Fruit fly (Drosophila melanogaster) whole organism, embryonic: ENCODE data around the gene CG1764.

Source experiments
- Aef1 ChIP-seq: fragments of 200-800 bp; sonication (Bioruptor generic); IDR thresholded peaks from 3 replicates; pipeline ENCODE4 v1.3.6; 2022; ENCODE audit warnings: missing biosample characterization, missing genetic modification characterization
- Awh ChIP-seq: fragments of 200-800 bp; sonication (Bioruptor generic); IDR thresholded peaks from 2 replicates; pipeline ENCODE4, ENCODE4 v1.3.6; 2022; ENCODE audit warnings: missing biosample characterization, missing genetic modification characterization
- B-H2 ChIP-seq: fragments of 200-800 bp; sonication (Bioruptor generic); optimal IDR thresholded peaks from 2 replicates; lab custom pipeline; 2018; ENCODE audit warnings: missing biosample characterization, mild to moderate bottlenecking, missing genetic modification characterization
- CG10267 ChIP-seq: fragments of 200-800 bp; sonication (Bioruptor generic); optimal IDR thresholded peaks from 2 replicates; lab custom pipeline; 2018; ENCODE audit warnings: missing biosample characterization, mild to moderate bottlenecking, missing genetic modification characterization, moderate library complexity
- CG12942 ChIP-seq: fragments of 200-800 bp; sonication (Bioruptor generic); optimal IDR thresholded peaks from 3 replicates; lab custom pipeline; 2016; ENCODE audit warnings: missing biosample characterization, missing genetic modification characterization
- CG13624 ChIP-seq: fragments of 200-800 bp; sonication (Bioruptor generic); optimal IDR thresholded peaks from 2 replicates; lab custom pipeline; 2016; ENCODE audit warnings: missing biosample characterization, missing genetic modification characterization
- CG14014 ChIP-seq: fragments of 200-800 bp; sonication (Bioruptor generic); IDR thresholded peaks from 2 replicates; pipeline ENCODE4 v1.3.6; 2022; ENCODE audit warnings: missing biosample characterization, missing genetic modification characterization
- CG1603 ChIP-seq: fragments of 200-800 bp; sonication (Bioruptor generic); optimal IDR thresholded peaks from 2 replicates; lab custom pipeline; 2019; ENCODE audit warnings: missing biosample characterization, mild to moderate bottlenecking, missing genetic modification characterization, moderate library complexity
- CG17802 ChIP-seq: fragments of 200-800 bp; sonication (Bioruptor generic); optimal IDR thresholded peaks from 2 replicates; lab custom pipeline; 2018; ENCODE audit warnings: missing biosample characterization, mild to moderate bottlenecking, missing genetic modification characterization, moderate library complexity
- CG18476 ChIP-seq: fragments of 200-800 bp; sonication (Bioruptor generic); optimal IDR thresholded peaks from 2 replicates; lab custom pipeline; 2016; ENCODE audit warnings: missing biosample characterization, mild to moderate bottlenecking, missing genetic modification characterization
- CG18599 ChIP-seq: fragments of 200-800 bp; sonication (Bioruptor generic); optimal IDR thresholded peaks from 3 replicates; lab custom pipeline; 2017; ENCODE audit warnings: missing biosample characterization, missing genetic modification characterization, mild to moderate bottlenecking, moderate library complexity, missing genetic modification reagents
- CG30403 ChIP-seq: fragments of 200-800 bp; sonication (Bioruptor generic); optimal IDR thresholded peaks from 3 replicates; lab custom pipeline; 2016; ENCODE audit warnings: missing biosample characterization, missing genetic modification characterization
- CG31365 ChIP-seq: fragments of 200-800 bp; sonication (Bioruptor generic); optimal IDR thresholded peaks from 2 replicates; lab custom pipeline; 2018; ENCODE audit warnings: missing biosample characterization, mild to moderate bottlenecking, missing genetic modification characterization
- CG4404 ChIP-seq: fragments of 200-800 bp; sonication (Bioruptor generic); IDR thresholded peaks from 2 replicates; pipeline ENCODE4 v1.3.6; 2022; ENCODE audit warnings: missing biosample characterization, missing genetic modification characterization
- CG6254 ChIP-seq: fragments of 200-800 bp; sonication (Bioruptor generic); optimal IDR thresholded peaks from 3 replicates; lab custom pipeline; 2017; ENCODE audit warnings: mild to moderate bottlenecking, missing biosample characterization, missing genetic modification reagents, missing genetic modification characterization
- CG6654 ChIP-seq: fragments of 200-800 bp; sonication (Bioruptor generic); optimal IDR thresholded peaks from 2 replicates; lab custom pipeline; 2017; ENCODE audit warnings: missing biosample characterization, mild to moderate bottlenecking, missing genetic modification characterization
- CG7372 ChIP-seq: fragments of 200-800 bp; sonication (Bioruptor generic); IDR thresholded peaks from 2 replicates; pipeline ENCODE4 v1.3.6; 2022; ENCODE audit warnings: missing biosample characterization, missing genetic modification characterization
- CG7786 ChIP-seq: fragments of 200-800 bp; sonication (Bioruptor generic); optimal IDR thresholded peaks from 2 replicates; lab custom pipeline; 2016; ENCODE audit warnings: missing biosample characterization, missing genetic modification characterization
- CG7928 ChIP-seq: fragments of 200-800 bp; sonication (Bioruptor generic); optimal IDR thresholded peaks from 2 replicates; lab custom pipeline; 2017; ENCODE audit warnings: missing biosample characterization, mild to moderate bottlenecking, missing genetic modification characterization
- CG8944 ChIP-seq: fragments of 200-800 bp; sonication (Bioruptor generic); optimal IDR thresholded peaks from 3 replicates; lab custom pipeline; 2016; ENCODE audit warnings: missing biosample characterization, missing genetic modification characterization
- CG9609 ChIP-seq: fragments of 200-800 bp; sonication (Bioruptor generic); optimal IDR thresholded peaks from 3 replicates; lab custom pipeline; 2016; ENCODE audit warnings: missing biosample characterization, missing genetic modification characterization
- CG9817 ChIP-seq: fragments of 200-800 bp; sonication (Bioruptor generic); optimal IDR thresholded peaks from 2 replicates; lab custom pipeline; 2018; ENCODE audit warnings: missing biosample characterization, mild to moderate bottlenecking, missing genetic modification characterization, moderate library complexity
- D ChIP-seq, 2 experiments: fragments of 200-800 bp in 1 of 2; fragments of >200 bp in 1 of 2; sonication (Bioruptor generic) in 1 of 2; optimal IDR thresholded peaks; 2 replicates in 1 of 2; 3 replicates in 1 of 2; lab custom pipeline; 2017; ENCODE audit warnings: mild to moderate bottlenecking in 1 of 2, missing biosample characterization in 1 of 2, missing genetic modification characterization in 1 of 2, missing genetic modification reagents in 1 of 2
- Dbx ChIP-seq: fragments of 200-800 bp; sonication (Bioruptor generic); IDR thresholded peaks from 3 replicates; pipeline ENCODE4 v1.3.6; 2022; ENCODE audit warnings: missing biosample characterization, missing genetic modification characterization
- Deaf1 ChIP-seq: fragments of 200-800 bp; optimal IDR thresholded peaks from 3 replicates; lab custom pipeline; 2019; ENCODE audit warnings: missing biosample characterization, mild to moderate bottlenecking, missing genetic modification characterization, moderate library complexity
- Ets97D ChIP-seq: fragments of 200-800 bp; sonication (Bioruptor generic); optimal IDR thresholded peaks from 3 replicates; lab custom pipeline; 2016; ENCODE audit warnings: missing biosample characterization, missing genetic modification characterization
- GATAe ChIP-seq: fragments of 200-800 bp; sonication (Bioruptor generic); conservative IDR thresholded peaks from 2 replicates; pipeline ENCODE4 v1.3.6; 2022; ENCODE audit warnings: missing biosample characterization, missing genetic modification characterization
- Mad ChIP-seq: fragments of 200-800 bp; sonication (Bioruptor generic); optimal IDR thresholded peaks from 2 replicates; lab custom pipeline; 2016; ENCODE audit warnings: missing biosample characterization, missing genetic modification characterization
- Nf-YA ChIP-seq: fragments of 200-800 bp; sonication (Bioruptor generic); IDR thresholded peaks from 2 replicates; pipeline ENCODE4 v1.3.6; 2022; ENCODE audit warnings: missing biosample characterization, missing genetic modification characterization
- Oli ChIP-seq: fragments of 200-800 bp; sonication (Bioruptor generic); optimal IDR thresholded peaks from 2 replicates; lab custom pipeline; 2018; ENCODE audit warnings: missing biosample characterization, mild to moderate bottlenecking, missing genetic modification characterization, moderate library complexity
- Opbp ChIP-seq: fragments of 200-800 bp; sonication (Bioruptor generic); IDR thresholded peaks from 3 replicates; pipeline ENCODE4 v1.3.6; 2022; ENCODE audit warnings: missing biosample characterization, missing genetic modification characterization; ENCODE audit not compliant: partially characterized antibody
- Pdp1 ChIP-seq, 2 experiments: fragments of 200-800 bp; sonication (Bioruptor generic); optimal IDR thresholded peaks; 3 replicates each; lab custom pipeline; 2016; ENCODE audit warnings: missing biosample characterization in 2 of 2, missing genetic modification characterization in 2 of 2, mild to moderate bottlenecking in 1 of 2, moderate library complexity in 1 of 2
- Sox100B ChIP-seq: fragments of 200-800 bp; sonication (Bioruptor generic); optimal IDR thresholded peaks from 3 replicates; lab custom pipeline; 2018; ENCODE audit warnings: missing biosample characterization, mild to moderate bottlenecking, missing genetic modification characterization
- al ChIP-seq: fragments of 200-800 bp; sonication (Bioruptor generic); IDR thresholded peaks from 2 replicates; pipeline ENCODE4 v1.3.6; 2022; ENCODE audit warnings: missing biosample characterization, missing genetic modification characterization
- cas ChIP-seq: fragments of 200-800 bp; sonication (Bioruptor generic); IDR thresholded peaks from 2 replicates; pipeline ENCODE4 v1.3.6; 2022; ENCODE audit warnings: missing biosample characterization, missing genetic modification characterization
- chif ChIP-seq, 2 experiments: fragments of 200-800 bp; sonication (Bioruptor generic); optimal IDR thresholded peaks; 3 replicates each; lab custom pipeline; 2016; ENCODE audit warnings: missing biosample characterization in 2 of 2, missing genetic modification characterization in 2 of 2
- croc ChIP-seq: fragments of 200-800 bp; sonication (Bioruptor generic); conservative IDR thresholded peaks from 3 replicates; pipeline ENCODE4 v1.3.6; 2022; ENCODE audit warnings: missing biosample characterization, missing genetic modification characterization
- crp ChIP-seq, 2 experiments: fragments of 200-800 bp; sonication (Bioruptor generic); optimal IDR thresholded peaks; 2 replicates in 1 of 2; 3 replicates in 1 of 2; lab custom pipeline; 2017; ENCODE audit warnings: missing biosample characterization in 2 of 2, missing genetic modification characterization in 2 of 2, mild to moderate bottlenecking in 1 of 2, moderate library complexity in 1 of 2
- dm ChIP-seq: fragments of 200-800 bp; sonication (Bioruptor generic); optimal IDR thresholded peaks from 3 replicates; lab custom pipeline; 2016; ENCODE audit warnings: missing biosample characterization, missing genetic modification characterization
- esg ChIP-seq: fragments of 200-800 bp; sonication (Bioruptor generic); conservative IDR thresholded peaks from 2 replicates; pipeline ENCODE4 v1.3.6; 2022; ENCODE audit warnings: missing biosample characterization, missing genetic modification characterization
- grn ChIP-seq: fragments of 200-800 bp; sonication (Bioruptor generic); optimal IDR thresholded peaks from 3 replicates; lab custom pipeline; 2017; ENCODE audit warnings: missing biosample characterization, missing genetic modification characterization
- ind ChIP-seq: fragments of 200-800 bp; sonication (Bioruptor generic); optimal IDR thresholded peaks from 3 replicates; lab custom pipeline; 2016; ENCODE audit warnings: missing biosample characterization, missing genetic modification characterization
- odd ChIP-seq: fragments of 200-800 bp; sonication (Bioruptor generic); optimal IDR thresholded peaks from 2 replicates; lab custom pipeline; 2017; ENCODE audit warnings: missing biosample characterization, mild to moderate bottlenecking, missing genetic modification characterization
- pum ChIP-seq: fragments of 200-800 bp; sonication (Bioruptor generic); optimal IDR thresholded peaks from 2 replicates; lab custom pipeline; 2016; ENCODE audit warnings: missing biosample characterization, missing genetic modification characterization
- sisA ChIP-seq: fragments of 200-800 bp; sonication (Bioruptor generic); IDR thresholded peaks from 2 replicates; pipeline ENCODE4 v1.3.6; 2022; ENCODE audit warnings: missing biosample characterization, missing genetic modification characterization
- sna ChIP-seq: fragments of 200-800 bp; sonication (Bioruptor generic); IDR thresholded peaks from 2 replicates; pipeline ENCODE4 v1.3.6; 2022; ENCODE audit warnings: missing biosample characterization, missing genetic modification characterization; ENCODE audit not compliant: partially characterized antibody
- stwl ChIP-seq: fragments of 200-800 bp; sonication (Bioruptor generic); optimal IDR thresholded peaks from 3 replicates; lab custom pipeline; 2018; ENCODE audit warnings: missing biosample characterization, mild to moderate bottlenecking, missing genetic modification characterization, moderate library complexity
- tin ChIP-seq: fragments of 200-800 bp; sonication (Bioruptor generic); optimal IDR thresholded peaks from 3 replicates; lab custom pipeline; 2016; ENCODE audit warnings: missing biosample characterization, missing genetic modification characterization
- tna ChIP-seq: fragments of 200-800 bp; sonication (Bioruptor generic); IDR thresholded peaks from 2 replicates; pipeline ENCODE4 v1.3.6; 2022; ENCODE audit warnings: missing biosample characterization, missing genetic modification characterization; ENCODE audit not compliant: partially characterized antibody
- zfh1 ChIP-seq: fragments of 200-800 bp; sonication (Bioruptor generic); IDR thresholded peaks from 3 replicates; pipeline ENCODE4 v1.3.6; 2022; ENCODE audit warnings: missing biosample characterization, missing genetic modification characterization

The CG1764 gene

DNA sequence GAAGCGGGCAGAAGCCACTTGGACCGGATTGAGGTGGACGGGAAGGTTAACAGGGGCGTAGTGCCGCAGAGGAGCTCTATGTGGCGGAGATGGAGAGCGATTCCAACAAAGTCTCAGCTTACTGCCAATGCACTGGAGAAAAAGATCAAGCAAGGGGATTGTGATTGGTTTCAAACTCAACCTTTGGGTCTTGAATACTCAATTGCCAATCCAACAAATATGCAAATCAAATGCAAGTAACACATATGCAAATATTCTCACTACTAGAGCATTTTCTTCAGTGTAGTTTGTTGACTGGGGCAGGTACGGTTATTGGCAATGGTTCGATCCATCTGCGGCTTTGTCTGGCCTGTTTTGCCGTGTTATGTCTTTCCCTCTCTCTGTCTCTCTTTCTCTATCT, 50.9 kb downstream of the CG1764 start (continued):
- TF ChIP-seq CG9817 (tag; lab: Kevin White, UChicago) (peak; percentile 67), al (no peak), CG30403 (peak; percentile 84), CG6254 (GFP tag; lab: Kevin White, UChicago) (peak; percentile 57), odd (peak; percentile 28), CG9609 (GFP tag; lab: Kevin White, UChicago) (peak; percentile 76), chif (GFP tag; optimal IDR thresholded peaks at IDR 0.05; lab: Kevin White, UChicago) (peak; percentile 75), CG1603 (tag; lab: Kevin White, UChicago) (peak; percentile 92), CG7928 (GFP tag; lab: Kevin White, UChicago) (peak; percentile 44), CG10267 (tag; lab: Kevin White, UChicago) (peak; percentile 49), cas (GFP tag; lab: Robert Waterston, UW) (0 out of 2 replicates have a peak, but pooled peaks have one; percentile 24), esg (GFP tag; lab: Robert Waterston, UW) (peak; percentile 73), tin (GFP tag; lab: Kevin White, UChicago) (peak; percentile 75), Opbp (GFP tag; lab: Robert Waterston, UW) (no peak), Pdp1 (GFP tag; optimal IDR thresholded peaks at IDR 0.05; lab: Kevin White, UChicago) (peak; percentile 86 to 92), Nf-YA (GFP tag; lab: Robert Waterston, UW) (0 out of 2 replicates have a peak, but pooled peaks have one; percentile 24), crp (GFP tag; optimal IDR thresholded peaks at IDR 0.05; lab: Kevin White, UChicago) (peak in 1 of 2 experiments; percentile 14), CG7372 (peak; percentile 55; the same call in 1 of the 2 replicates), Mad (GFP tag; lab: Kevin White, UChicago) (peak; percentile 24), CG12942 (GFP tag; lab: Kevin White, UChicago) (peak; percentile 49), sna (GFP tag; lab: Robert Waterston, UW) (no peak), CG13624 (GFP tag; lab: Kevin White, UChicago) (peak; percentile 79), CG18476 (peak; percentile 34), Deaf1 (tag; lab: Kevin White, UChicago) (peak; percentile 25), CG7786 (peak; percentile 71), Oli (tag; lab: Kevin White, UChicago) (peak; percentile 77), CG4404 (GFP tag; lab: Robert Waterston, UW) (peak; percentile 39; the same call in 1 of the 2 replicates), CG18599 (peak; percentile 86), CG17802 (peak; percentile 46), CG14014 (GFP tag; lab: Robert Waterston, UW) (peak; percentile 64; the same call in 1 of the 2 replicates), Awh (GFP tag; lab: Robert Waterston, UW) (peak; percentile 66), Sox100B (GFP tag; lab: Kevin White, UChicago) (peak; percentile 43), CG6654 (GFP tag; lab: Kevin White, UChicago) (peak; percentile 34), GATAe (GFP tag; lab: Robert Waterston, UW) (no peak), pum (GFP tag; lab: Kevin White, UChicago) (peak; percentile 90), sisA (GFP tag; lab: Robert Waterston, UW) (peak; percentile 87), CG31365 (tag; lab: Kevin White, UChicago) (peak; percentile 51), dm (GFP tag; lab: Kevin White, UChicago) (peak; percentile 51), stwl (no peak), Dbx (peak; percentile 78), ind (GFP tag; lab: Kevin White, UChicago) (peak; percentile 87), CG8944 (GFP tag; lab: Kevin White, UChicago) (peak; percentile 65), Aef1 (GFP tag; lab: Robert Waterston, UW) (peak; percentile 79), zfh1 (peak; percentile 79), tna (no peak), croc (GFP tag; lab: Robert Waterston, UW) (peak; percentile 59; the same call in 2 of the 3 replicates), Ets97D (GFP tag; lab: Kevin White, UChicago) (peak; percentile 35), B-H2 (GFP tag; lab: Kevin White, UChicago) (no peak), grn (GFP tag; lab: Kevin White, UChicago) (no peak), D (optimal IDR thresholded peaks at IDR 0.05; lab: Kevin White, UChicago) (no peak), D (GFP tag; optimal IDR thresholded peaks at IDR 0.05; lab: Kevin White, UChicago) (peak; percentile 66)
